Fruit fly (Drosophila melanogaster): ENCODE data around the gene Gclm.

DNA sequence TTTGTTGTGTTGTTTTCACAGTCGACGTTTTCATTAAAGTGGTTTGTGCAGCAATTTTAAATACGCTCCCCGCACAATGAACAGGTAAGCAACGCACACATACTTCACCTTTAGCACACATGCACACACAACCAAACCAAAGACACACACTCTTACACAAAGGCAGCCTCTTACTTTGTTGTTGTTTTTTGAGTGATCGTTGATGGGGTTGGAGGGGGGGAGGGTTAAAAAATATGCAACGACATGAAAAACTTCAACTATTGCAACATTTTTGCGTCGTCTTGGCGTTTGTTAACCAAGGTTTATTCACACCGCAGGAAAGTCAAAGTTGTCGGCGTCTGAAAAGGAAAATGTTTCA, 18.4 kb downstream of the Gclm start:
- no peak for TF ChIP-seq psq (optimal IDR thresholded peaks at IDR 0.05)
- no peak for TF ChIP-seq CG8478 (optimal IDR thresholded peaks at IDR 0.05)
- no peak for TF ChIP-seq usp (GFP tag; optimal IDR thresholded peaks at IDR 0.05)

Measured in whole organism.